Fruit fly (Drosophila melanogaster) whole organism, wandering third instar larva: ENCODE data around the gene Ugt37A2.
A peak's percentile ranks its signal among the peaks of the same experiment; 100 is the strongest.

Experiments used
- Abd-B ChIP-seq: fragments of >200 bp; optimal IDR thresholded peaks from 2 replicates; lab custom pipeline; 2017; ENCODE audit warnings: missing biosample characterization, missing genetic modification characterization
- CG32264 ChIP-seq: fragments of 200-800 bp; sonication (Bioruptor generic); optimal IDR thresholded peaks from 2 replicates; lab custom pipeline; 2016; ENCODE audit warnings: missing biosample characterization, missing genetic modification characterization
- CG9705 ChIP-seq: fragments of 200-800 bp; sonication (Bioruptor generic); optimal IDR thresholded peaks from 2 replicates; lab custom pipeline; 2018; ENCODE audit warnings: missing biosample characterization, mild to moderate bottlenecking, missing genetic modification characterization
- CrebA ChIP-seq: fragments of 200-800 bp; sonication (Bioruptor generic); optimal IDR thresholded peaks from 2 replicates; lab custom pipeline; 2016; ENCODE audit warnings: missing biosample characterization, mild to moderate bottlenecking, missing genetic modification characterization, borderline replicate concordance
- Dif ChIP-seq: fragments of 200-275, 200-300 bp; sonication (Bioruptor generic); optimal IDR thresholded peaks from 2 replicates; lab custom pipeline; 2018; ENCODE audit warnings: missing biosample characterization, missing genetic modification characterization; ENCODE audit not compliant: partially characterized antibody
- HLH106 ChIP-seq: fragments of 200-800 bp; optimal IDR thresholded peaks from 3 replicates; lab custom pipeline; 2019; ENCODE audit warnings: missing biosample characterization, mild to moderate bottlenecking, missing genetic modification characterization, moderate library complexity
- Hnf4 ChIP-seq: fragments of 200-800 bp; sonication (Bioruptor generic); optimal IDR thresholded peaks from 2 replicates; lab custom pipeline; 2016; ENCODE audit warnings: missing biosample characterization, mild to moderate bottlenecking, missing genetic modification characterization
- Hr78 ChIP-seq: fragments of >200 bp; optimal IDR thresholded peaks from 2 replicates; lab custom pipeline; 2017; ENCODE audit warnings: missing biosample characterization, missing genetic modification characterization
- Hr83 ChIP-seq: fragments of 200-300 bp; sonication (Bioruptor generic); optimal IDR thresholded peaks from 2 replicates; lab custom pipeline; 2016; ENCODE audit warnings: missing biosample characterization, mild to moderate bottlenecking, missing genetic modification characterization, moderate library complexity; ENCODE audit not compliant: poor library complexity, severe bottlenecking
- Mio ChIP-seq: sonication (Bioruptor generic); optimal IDR thresholded peaks from 2 replicates; lab custom pipeline; 2016; ENCODE audit warnings: missing biosample characterization, missing genetic modification characterization
- Myc ChIP-seq: fragments of >200 bp; optimal IDR thresholded peaks from 2 replicates; lab custom pipeline; 2017
- OdsH ChIP-seq: fragments of 200-800 bp; sonication (Bioruptor generic); optimal IDR thresholded peaks from 2 replicates; lab custom pipeline; 2016; ENCODE audit warnings: missing biosample characterization, mild to moderate bottlenecking, missing genetic modification characterization
- Rel ChIP-seq, 2 experiments: fragments of 200-800 bp; sonication (Bioruptor generic) in 1 of 2; optimal IDR thresholded peaks; 2 replicates in 1 of 2; 3 replicates in 1 of 2; lab custom pipeline; 2016 to 2019; ENCODE audit warnings: mild to moderate bottlenecking in 2 of 2, missing biosample characterization in 2 of 2, missing genetic modification characterization in 2 of 2, moderate library complexity in 1 of 2
- Sp1 ChIP-seq: fragments of 200-800 bp; sonication (Bioruptor generic); optimal IDR thresholded peaks from 3 replicates; lab custom pipeline; 2019; ENCODE audit warnings: missing biosample characterization, mild to moderate bottlenecking, missing genetic modification characterization, moderate library complexity
- Vsx2 ChIP-seq: fragments of 200-300, 225-300 bp; sonication (Bioruptor generic); optimal IDR thresholded peaks from 2 replicates; lab custom pipeline; 2018; ENCODE audit warnings: missing biosample characterization, missing genetic modification characterization; ENCODE audit not compliant: partially characterized antibody
- br ChIP-seq: fragments of 200-800 bp; sonication (Bioruptor generic); optimal IDR thresholded peaks from 2 replicates; lab custom pipeline; 2016; ENCODE audit warnings: missing biosample characterization, missing genetic modification characterization
- dl ChIP-seq, 2 experiments: fragments of 175-275, 200-275 bp in 1 of 2; fragments of 200-275 bp in 1 of 2; sonication (Bioruptor generic); optimal IDR thresholded peaks; lab custom pipeline; 2018; ENCODE audit warnings: mild to moderate bottlenecking in 2 of 2, missing biosample characterization in 2 of 2, missing genetic modification characterization in 2 of 2, moderate library complexity in 2 of 2; ENCODE audit not compliant: partially characterized antibody in 2 of 2, insufficient read depth in 1 of 2
- dmrt93B ChIP-seq: fragments of 200-800 bp; sonication (Bioruptor generic); optimal IDR thresholded peaks from 2 replicates; lab custom pipeline; 2018; ENCODE audit warnings: missing biosample characterization, mild to moderate bottlenecking, missing genetic modification characterization
- dsf ChIP-seq: sonication (Bioruptor generic); optimal IDR thresholded peaks from 2 replicates; lab custom pipeline; 2016; ENCODE audit warnings: missing biosample characterization, missing genetic modification characterization, borderline replicate concordance
- ey ChIP-seq: fragments of 200-800 bp; sonication (Bioruptor generic); optimal IDR thresholded peaks from 2 replicates; lab custom pipeline; 2016; ENCODE audit warnings: missing biosample characterization, missing genetic modification characterization
- foxo ChIP-seq, 2 experiments: fragments of 200-800 bp; sonication (Bioruptor generic); optimal IDR thresholded peaks; 2 replicates in 1 of 2; 3 replicates in 1 of 2; lab custom pipeline; 2016 to 2017; ENCODE audit warnings: missing biosample characterization in 2 of 2, missing genetic modification characterization in 2 of 2
- h ChIP-seq: fragments of 200-800 bp; sonication (Bioruptor generic); optimal IDR thresholded peaks from 3 replicates; lab custom pipeline; 2016; ENCODE audit warnings: missing biosample characterization, mild to moderate bottlenecking, missing genetic modification characterization
- jim ChIP-seq: fragments of 175-275, 200-325 bp; sonication (Bioruptor generic); optimal IDR thresholded peaks from 2 replicates; lab custom pipeline; 2016; ENCODE audit warnings: missing biosample characterization, mild to moderate bottlenecking, missing genetic modification characterization
- psq ChIP-seq: fragments of 200-800 bp; sonication (Bioruptor generic); optimal IDR thresholded peaks from 3 replicates; lab custom pipeline; 2017; ENCODE audit warnings: missing biosample characterization, mild to moderate bottlenecking, missing genetic modification characterization, moderate library complexity
- rgr ChIP-seq: fragments of 200-800 bp; sonication (Bioruptor generic); optimal IDR thresholded peaks from 3 replicates; lab custom pipeline; 2016; ENCODE audit warnings: missing biosample characterization, mild to moderate bottlenecking, missing genetic modification characterization
- sage ChIP-seq: fragments of 200-800 bp; sonication (Bioruptor generic); optimal IDR thresholded peaks from 2 replicates; lab custom pipeline; 2016; ENCODE audit warnings: missing biosample characterization, mild to moderate bottlenecking, missing genetic modification characterization
- sv ChIP-seq: fragments of 200-800 bp; sonication (Bioruptor generic); optimal IDR thresholded peaks from 3 replicates; lab custom pipeline; 2016; ENCODE audit warnings: missing biosample characterization, missing genetic modification characterization
- usp ChIP-seq: fragments of >200 bp; optimal IDR thresholded peaks from 2 replicates; lab custom pipeline; 2017; ENCODE audit warnings: missing biosample characterization, missing genetic modification characterization
- woc ChIP-seq: sonication (Bioruptor generic); optimal IDR thresholded peaks from 2 replicates; lab custom pipeline; 2016; ENCODE audit warnings: missing biosample characterization, mild to moderate bottlenecking, missing genetic modification characterization

The Ugt37A2 gene

DNA sequence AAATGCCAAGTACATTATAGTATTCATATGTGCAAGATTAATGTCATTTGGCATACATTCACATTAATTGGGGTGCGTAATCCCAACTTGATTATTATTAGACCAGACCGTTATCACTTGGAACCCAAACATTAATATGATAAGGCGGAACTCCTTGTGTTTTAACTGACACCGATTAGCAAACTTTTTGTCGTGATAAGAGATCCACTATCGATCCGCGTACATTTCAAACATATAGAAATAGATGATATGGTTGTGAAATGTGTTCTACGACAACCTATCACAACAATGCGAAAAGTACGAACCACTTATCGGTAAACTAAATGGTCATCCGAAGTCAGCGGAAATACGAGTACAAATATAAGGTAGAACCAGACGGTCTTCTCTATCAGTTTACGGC, at the start of gene Ugt37A2:
Gene Ugt37A2, plus strand, starts transcription at position 396 of the 400 bp plus-strand sequence.
- TF ChIP-seq dsf: no peak
- TF ChIP-seq CG9705: no peak
- TF ChIP-seq HLH106 (tag; lab: Kevin White, UChicago): no peak
- TF ChIP-seq woc (GFP tag; lab: Kevin White, UChicago): no peak
- no peak for TF ChIP-seq rgr (GFP tag; lab: Kevin White, UChicago)
- no peak for TF ChIP-seq CrebA (GFP tag; lab: Kevin White, UChicago)
- TF ChIP-seq jim (GFP tag; lab: Kevin White, UChicago): no peak
- no peak for TF ChIP-seq Vsx2 (GFP tag; lab: Kevin White, UChicago)
- TF ChIP-seq Hr83 (GFP tag; lab: Kevin White, UChicago): no peak
- no peak for TF ChIP-seq Rel (GFP tag; optimal IDR thresholded peaks at IDR 0.05; lab: Kevin White, UChicago)
- no peak for TF ChIP-seq Rel (tag; optimal IDR thresholded peaks at IDR 0.05; lab: Kevin White, UChicago)

DNA sequence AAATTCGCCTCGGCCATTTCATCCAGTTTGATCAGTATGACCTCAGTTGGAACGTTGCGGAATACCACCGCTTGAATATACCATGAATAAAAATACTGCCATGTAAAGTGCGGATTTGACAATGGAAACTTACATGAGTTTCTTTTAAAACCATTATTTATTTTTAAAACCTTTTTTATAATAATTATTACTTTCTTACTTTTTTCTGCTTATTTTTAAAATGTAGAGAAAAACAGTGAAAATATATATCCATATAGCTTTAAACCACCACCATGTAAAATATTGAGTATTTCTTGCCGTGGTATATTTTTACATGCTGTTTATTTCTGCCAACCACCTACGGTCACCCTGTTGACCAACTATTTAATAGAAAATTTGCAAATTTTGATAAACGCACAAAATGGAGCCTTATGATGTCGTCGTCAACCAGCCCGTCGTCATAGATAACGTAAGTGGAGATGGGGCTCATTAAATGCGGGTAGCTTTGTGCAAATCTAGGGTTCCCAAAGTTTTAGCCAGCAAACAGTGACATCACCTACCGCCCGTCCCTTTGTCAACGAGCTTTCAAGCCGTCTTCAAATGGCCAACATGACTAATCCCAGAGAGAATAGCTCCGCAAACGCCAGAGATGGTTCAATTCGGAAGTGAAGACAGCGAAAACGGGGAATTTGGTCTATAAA, 47.9 kb upstream of the Ugt37A2 start, which contains the start of gene Arp1:
Gene Arp1, plus strand, starts transcription at position 322 of the 680 bp plus-strand sequence.
- TF ChIP-seq ey: no peak
- no peak for TF ChIP-seq Rel (GFP tag; optimal IDR thresholded peaks at IDR 0.05; lab: Kevin White, UChicago)
- TF ChIP-seq Rel (tag; optimal IDR thresholded peaks at IDR 0.05; lab: Kevin White, UChicago): peak; percentile 50
- TF ChIP-seq, all 38 proteins: peak for 1

dm6 chr3R:12692497-12692896, 46.9 kb upstream of the Ugt37A2 start, which contains the start of gene CG31347:
CG31347 (minus strand) TSS chr3R:12692597.
- TF ChIP-seq Sp1 (GFP tag; lab: Kevin White, UChicago) (no peak), jim (GFP tag; lab: Kevin White, UChicago) (no peak), ey (no peak), dsf (no peak), CG32264 (GFP tag; lab: Kevin White, UChicago) (no peak), CrebA (GFP tag; lab: Kevin White, UChicago) (no peak), woc (GFP tag; lab: Kevin White, UChicago) (no peak), Mio (no peak), dmrt93B (GFP tag; lab: Kevin White, UChicago) (no peak)

- no peak for TF ChIP-seq psq
- TF ChIP-seq OdsH (GFP tag; lab: Kevin White, UChicago): no peak
- TF ChIP-seq Hnf4 (GFP tag; lab: Kevin White, UChicago): no peak
- no peak for TF ChIP-seq br (GFP tag; lab: Kevin White, UChicago)
- TF ChIP-seq sv (GFP tag; lab: Kevin White, UChicago): no peak
- TF ChIP-seq Myc (lab: Kevin White, UChicago): no peak
- TF ChIP-seq CrebA (GFP tag; lab: Kevin White, UChicago): no peak
- TF ChIP-seq dsf: no peak
- no peak for TF ChIP-seq CG32264 (GFP tag; lab: Kevin White, UChicago)
- TF ChIP-seq CG9705: no peak
- TF ChIP-seq Sp1 (GFP tag; lab: Kevin White, UChicago): no peak
- no peak for TF ChIP-seq sage
- TF ChIP-seq h (GFP tag; lab: Kevin White, UChicago): no peak
- no peak for TF ChIP-seq Abd-B (GFP tag; lab: Kevin White, UChicago)
These were observed 44.7 kb upstream of the Ugt37A2 start, which contains the start of the genes CG14391 and NijC for dm6 chr3R:12694742-12695141. CG14391 (minus strand) TSS chr3R:12694842. NijC (plus strand) TSS chr3R:12695129.

DNA sequence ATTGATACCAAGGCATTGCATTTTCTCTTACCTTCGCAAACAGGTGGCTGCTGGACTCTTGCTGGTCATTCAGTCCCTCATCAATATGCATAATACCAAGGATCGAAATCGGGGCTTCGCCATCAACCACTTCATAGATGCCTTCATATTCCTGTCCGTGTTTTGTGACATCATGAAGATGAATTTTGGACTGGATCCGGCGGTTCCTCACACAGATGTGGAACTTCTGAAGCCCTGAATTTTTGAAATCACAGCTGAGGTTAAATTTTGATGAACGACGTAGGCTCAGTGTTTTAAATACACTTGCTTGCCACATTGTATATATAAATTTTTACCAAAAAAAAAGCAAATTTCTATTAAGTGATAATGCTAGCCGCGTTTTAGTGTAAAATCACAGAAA, 42.4 kb upstream of the Ugt37A2 start, which contains the start of gene Past1:
Gene Past1, plus strand, starts transcription at position 301 of the 400 bp plus-strand sequence.
- TF ChIP-seq usp (GFP tag; lab: Kevin White, UChicago) (no peak), Hnf4 (GFP tag; lab: Kevin White, UChicago) (no peak), HLH106 (tag; lab: Kevin White, UChicago) (no peak), Dif (GFP tag; lab: Kevin White, UChicago) (no peak), dsf (no peak), sv (GFP tag; lab: Kevin White, UChicago) (no peak), CG9705 (no peak), Hr78 (GFP tag; lab: Kevin White, UChicago) (no peak), Mio (no peak), rgr (GFP tag; lab: Kevin White, UChicago) (no peak), Sp1 (GFP tag; lab: Kevin White, UChicago) (no peak), woc (GFP tag; lab: Kevin White, UChicago) (no peak), jim (GFP tag; lab: Kevin White, UChicago) (no peak), foxo (GFP tag; optimal IDR thresholded peaks at IDR 0.05; lab: Kevin White, UChicago) (no peak), Vsx2 (GFP tag; lab: Kevin White, UChicago) (no peak), dl (GFP tag; optimal IDR thresholded peaks at IDR 0.05; lab: Kevin White, UChicago; ENCODE audit: insufficient read depth in 1 of 2, partially characterized antibody in 2 of 2) (no peak), dmrt93B (GFP tag; lab: Kevin White, UChicago) (no peak), psq (no peak)
